Fruit fly (Drosophila melanogaster) whole organism, embryonic: ENCODE data around the gene Prp31.
A peak's percentile ranks its signal among the peaks of the same experiment; 100 is the strongest.

Source experiments
- Antp ChIP-seq: fragments of 200-800 bp; sonication (Bioruptor generic); optimal IDR thresholded peaks from 3 replicates; lab custom pipeline; 2016; ENCODE audit warnings: missing biosample characterization, missing genetic modification characterization
- B-H1 ChIP-seq: fragments of 200-800 bp; sonication (Bioruptor generic); IDR thresholded peaks from 3 replicates; pipeline ENCODE4 v1.3.6; 2022; ENCODE audit warnings: missing biosample characterization, missing genetic modification characterization
- BtbVII ChIP-seq: fragments of 200-800 bp; sonication (Bioruptor generic); optimal IDR thresholded peaks from 3 replicates; lab custom pipeline; 2017; ENCODE audit warnings: missing biosample characterization, mild to moderate bottlenecking, missing genetic modification characterization
- CG10267 ChIP-seq: fragments of 200-800 bp; sonication (Bioruptor generic); optimal IDR thresholded peaks from 2 replicates; lab custom pipeline; 2018; ENCODE audit warnings: missing biosample characterization, mild to moderate bottlenecking, missing genetic modification characterization, moderate library complexity
- CG10366 ChIP-seq: fragments of 200-800 bp; sonication (Bioruptor generic); IDR thresholded peaks from 2 replicates; pipeline ENCODE4 v1.3.6; 2022; ENCODE audit warnings: missing biosample characterization, missing genetic modification characterization
- CG12155 ChIP-seq: fragments of 200-800 bp; sonication (Bioruptor generic); optimal IDR thresholded peaks from 3 replicates; lab custom pipeline; 2016; ENCODE audit warnings: missing biosample characterization, missing genetic modification characterization
- CG12769 ChIP-seq: fragments of 200-800 bp; sonication (Bioruptor generic); optimal IDR thresholded peaks from 2 replicates; lab custom pipeline; 2019; ENCODE audit warnings: missing biosample characterization, mild to moderate bottlenecking, missing genetic modification characterization, moderate library complexity
- CG13775 ChIP-seq: fragments of 200-800 bp; sonication (Bioruptor generic); optimal IDR thresholded peaks from 3 replicates; lab custom pipeline; 2017; ENCODE audit warnings: missing biosample characterization, mild to moderate bottlenecking, missing genetic modification characterization
- CG14014 ChIP-seq: fragments of 200-800 bp; sonication (Bioruptor generic); IDR thresholded peaks from 2 replicates; pipeline ENCODE4 v1.3.6; 2022; ENCODE audit warnings: missing biosample characterization, missing genetic modification characterization
- CG14965 ChIP-seq: fragments of 200-800 bp; sonication (Bioruptor generic); optimal IDR thresholded peaks from 2 replicates; lab custom pipeline; 2016; ENCODE audit warnings: missing biosample characterization, missing genetic modification characterization, borderline replicate concordance
- CG1529 ChIP-seq: fragments of 200-800 bp; sonication (Bioruptor generic); optimal IDR thresholded peaks from 3 replicates; lab custom pipeline; 2018; ENCODE audit warnings: missing biosample characterization, missing genetic modification characterization
- CG16863 ChIP-seq: fragments of 200-800 bp; sonication (Bioruptor generic); optimal IDR thresholded peaks from 3 replicates; lab custom pipeline; 2016; ENCODE audit warnings: missing biosample characterization, missing genetic modification characterization
- CG17359 ChIP-seq: fragments of 200-800 bp; sonication (Bioruptor generic); optimal IDR thresholded peaks from 3 replicates; lab custom pipeline; 2018; ENCODE audit warnings: missing biosample characterization, mild to moderate bottlenecking, missing genetic modification characterization, moderate library complexity
- CG17829 ChIP-seq: fragments of 200-800 bp; optimal IDR thresholded peaks from 2 replicates; lab custom pipeline; 2019; ENCODE audit warnings: missing biosample characterization, mild to moderate bottlenecking, missing genetic modification characterization, moderate library complexity
- CG2120 ChIP-seq: fragments of 200-800 bp; sonication (Bioruptor generic); optimal IDR thresholded peaks from 3 replicates; lab custom pipeline; 2016; ENCODE audit warnings: missing biosample characterization, missing genetic modification characterization
- CG2678 ChIP-seq: fragments of 200-800 bp; sonication (Bioruptor generic); optimal IDR thresholded peaks from 3 replicates; lab custom pipeline; 2019; ENCODE audit warnings: missing biosample characterization, mild to moderate bottlenecking, missing genetic modification characterization, moderate library complexity
- CG3281 ChIP-seq: fragments of 200-800 bp; sonication (Bioruptor generic); optimal IDR thresholded peaks from 3 replicates; lab custom pipeline; 2017; ENCODE audit warnings: missing biosample characterization, mild to moderate bottlenecking, missing genetic modification characterization
- CG4730 ChIP-seq: fragments of 200-800 bp; sonication (Bioruptor generic); IDR thresholded peaks from 2 replicates; pipeline ENCODE4 v1.3.6; 2022; ENCODE audit warnings: missing biosample characterization, missing genetic modification characterization
- CG6254 ChIP-seq: fragments of 200-800 bp; sonication (Bioruptor generic); optimal IDR thresholded peaks from 3 replicates; lab custom pipeline; 2017; ENCODE audit warnings: mild to moderate bottlenecking, missing biosample characterization, missing genetic modification reagents, missing genetic modification characterization
- CG8281 ChIP-seq: fragments of 200-800 bp; sonication (Bioruptor generic); optimal IDR thresholded peaks from 2 replicates; lab custom pipeline; 2018; ENCODE audit warnings: missing biosample characterization, mild to moderate bottlenecking, missing genetic modification characterization, moderate library complexity
- CG9437 ChIP-seq: fragments of 200-800 bp; sonication (Bioruptor generic); optimal IDR thresholded peaks from 2 replicates; lab custom pipeline; 2018; ENCODE audit warnings: missing biosample characterization, mild to moderate bottlenecking, missing genetic modification characterization
- Chrac-16 ChIP-seq: fragments of 200-800 bp; sonication (Bioruptor generic); optimal IDR thresholded peaks from 3 replicates; lab custom pipeline; 2016; ENCODE audit warnings: missing biosample characterization, missing genetic modification characterization
- Dek ChIP-seq: fragments of 200-800 bp; sonication (Bioruptor generic); optimal IDR thresholded peaks from 3 replicates; lab custom pipeline; 2019; ENCODE audit warnings: missing biosample characterization, mild to moderate bottlenecking, missing genetic modification characterization, moderate library complexity
- Dip3 ChIP-seq: fragments of 200-800 bp; sonication (Bioruptor generic); optimal IDR thresholded peaks from 3 replicates; lab custom pipeline; 2016; ENCODE audit warnings: missing biosample characterization, missing genetic modification characterization
- Dref ChIP-seq: fragments of 200-800 bp; sonication (Bioruptor generic); IDR thresholded peaks from 2 replicates; pipeline ENCODE4 v1.3.6; 2022; ENCODE audit warnings: missing biosample characterization, missing genetic modification characterization
- E2f1 ChIP-seq: fragments of 200-800 bp; sonication (Bioruptor generic); IDR thresholded peaks from 2 replicates; pipeline ENCODE4 v1.3.6; 2022; ENCODE audit warnings: missing biosample characterization, missing genetic modification characterization
- HLH4C ChIP-seq: fragments of 200-800 bp; sonication (Bioruptor generic); IDR thresholded peaks from 3 replicates; pipeline ENCODE4 v1.3.6; 2022; ENCODE audit warnings: missing biosample characterization, missing genetic modification characterization; ENCODE audit not compliant: partially characterized antibody
- Hr3 ChIP-seq: fragments of 200-800 bp; sonication (Bioruptor generic); optimal IDR thresholded peaks from 3 replicates; lab custom pipeline; 2016; ENCODE audit warnings: missing biosample characterization, missing genetic modification characterization
- Meics ChIP-seq: fragments of 200-800 bp; sonication (Bioruptor generic); optimal IDR thresholded peaks from 2 replicates; lab custom pipeline; 2017; ENCODE audit warnings: missing biosample characterization, mild to moderate bottlenecking, missing genetic modification characterization
- Mrtf ChIP-seq: fragments of 200-800 bp; sonication (Bioruptor generic); IDR thresholded peaks from 3 replicates; pipeline ENCODE4 v1.3.6; 2022; ENCODE audit warnings: missing biosample characterization, missing genetic modification characterization
- Optix ChIP-seq: fragments of 200-800 bp; sonication (Bioruptor generic); IDR thresholded peaks from 3 replicates; pipeline ENCODE4 v1.3.6; 2022; ENCODE audit warnings: missing biosample characterization, missing genetic modification characterization
- Pdp1 ChIP-seq, 2 experiments: fragments of 200-800 bp; sonication (Bioruptor generic); optimal IDR thresholded peaks; 3 replicates each; lab custom pipeline; 2016; ENCODE audit warnings: missing biosample characterization in 2 of 2, missing genetic modification characterization in 2 of 2, mild to moderate bottlenecking in 1 of 2, moderate library complexity in 1 of 2
- Sin3A ChIP-seq: fragments of >200 bp; optimal IDR thresholded peaks from 2 replicates; lab custom pipeline; 2018
- Sry-β ChIP-seq: fragments of 200-800 bp; sonication (Bioruptor generic); optimal IDR thresholded peaks from 2 replicates; lab custom pipeline; 2018; ENCODE audit warnings: missing biosample characterization, mild to moderate bottlenecking, missing genetic modification characterization, moderate library complexity
- Trl ChIP-seq, 3 experiments: fragments of >200 bp in 2 of 3; fragments of 200-800 bp in 1 of 3; sonication (Bioruptor generic) in 1 of 3; optimal IDR thresholded peaks; 2 replicates in 1 of 3; 3 replicates in 2 of 3; lab custom pipeline; 2016 to 2017; ENCODE audit warnings: missing biosample characterization in 1 of 3, missing genetic modification characterization in 1 of 3
- ab ChIP-seq: fragments of 200-800 bp; sonication (Bioruptor generic); optimal IDR thresholded peaks from 2 replicates; lab custom pipeline; 2016; ENCODE audit warnings: missing biosample characterization, missing genetic modification characterization
- bab2 ChIP-seq: fragments of 200-800 bp; sonication (Bioruptor generic); optimal IDR thresholded peaks from 2 replicates; lab custom pipeline; 2016; ENCODE audit warnings: missing biosample characterization, missing genetic modification characterization
- chif ChIP-seq, 2 experiments: fragments of 200-800 bp; sonication (Bioruptor generic); optimal IDR thresholded peaks; 3 replicates each; lab custom pipeline; 2016; ENCODE audit warnings: missing biosample characterization in 2 of 2, missing genetic modification characterization in 2 of 2
- disco-r ChIP-seq: fragments of 200-800 bp; sonication (Bioruptor generic); optimal IDR thresholded peaks from 2 replicates; lab custom pipeline; 2016; ENCODE audit warnings: missing biosample characterization, missing genetic modification characterization
- ewg ChIP-seq: fragments of 200-800 bp; sonication (Bioruptor generic); optimal IDR thresholded peaks from 3 replicates; lab custom pipeline; 2017; ENCODE audit warnings: mild to moderate bottlenecking, missing biosample characterization, missing genetic modification reagents, missing genetic modification characterization
- grn ChIP-seq: fragments of 200-800 bp; sonication (Bioruptor generic); optimal IDR thresholded peaks from 3 replicates; lab custom pipeline; 2017; ENCODE audit warnings: missing biosample characterization, missing genetic modification characterization
- hb ChIP-seq: fragments of 200-800 bp; sonication (Bioruptor generic); IDR thresholded peaks from 3 replicates; pipeline ENCODE4 v1.3.6; 2022; ENCODE audit warnings: missing biosample characterization, missing genetic modification characterization; ENCODE audit not compliant: partially characterized antibody
- hth ChIP-seq: fragments of >200 bp; optimal IDR thresholded peaks from 2 replicates; lab custom pipeline; 2017; ENCODE audit warnings: inconsistent platforms
- mam ChIP-seq: fragments of 200-800 bp; sonication (Bioruptor generic); optimal IDR thresholded peaks from 3 replicates; lab custom pipeline; 2016; ENCODE audit warnings: missing biosample characterization, missing genetic modification characterization
- mld ChIP-seq: fragments of 200-800 bp; sonication (Bioruptor generic); IDR thresholded peaks from 3 replicates; pipeline ENCODE4 v1.3.6; 2022; ENCODE audit warnings: missing biosample characterization, missing genetic modification characterization; ENCODE audit not compliant: partially characterized antibody
- p53 ChIP-seq: fragments of 200-800 bp; sonication (Bioruptor generic); optimal IDR thresholded peaks from 2 replicates; lab custom pipeline; 2016; ENCODE audit warnings: missing biosample characterization, missing genetic modification characterization
- rib ChIP-seq: fragments of 200-800 bp; sonication (Bioruptor generic); IDR thresholded peaks from 2 replicates; pipeline ENCODE4 v1.3.6; 2022; ENCODE audit warnings: missing biosample characterization, missing genetic modification characterization
- seq ChIP-seq: fragments of 200-800 bp; sonication (Bioruptor generic); IDR thresholded peaks from 2 replicates; pipeline ENCODE4 v1.3.6; 2022; ENCODE audit warnings: missing biosample characterization, missing genetic modification characterization
- sr ChIP-seq: fragments of 200-800 bp; sonication (Bioruptor generic); IDR thresholded peaks from 3 replicates; pipeline ENCODE4 v1.3.6; 2022; ENCODE audit warnings: missing biosample characterization, missing genetic modification characterization

Gene Prp31

DNA sequence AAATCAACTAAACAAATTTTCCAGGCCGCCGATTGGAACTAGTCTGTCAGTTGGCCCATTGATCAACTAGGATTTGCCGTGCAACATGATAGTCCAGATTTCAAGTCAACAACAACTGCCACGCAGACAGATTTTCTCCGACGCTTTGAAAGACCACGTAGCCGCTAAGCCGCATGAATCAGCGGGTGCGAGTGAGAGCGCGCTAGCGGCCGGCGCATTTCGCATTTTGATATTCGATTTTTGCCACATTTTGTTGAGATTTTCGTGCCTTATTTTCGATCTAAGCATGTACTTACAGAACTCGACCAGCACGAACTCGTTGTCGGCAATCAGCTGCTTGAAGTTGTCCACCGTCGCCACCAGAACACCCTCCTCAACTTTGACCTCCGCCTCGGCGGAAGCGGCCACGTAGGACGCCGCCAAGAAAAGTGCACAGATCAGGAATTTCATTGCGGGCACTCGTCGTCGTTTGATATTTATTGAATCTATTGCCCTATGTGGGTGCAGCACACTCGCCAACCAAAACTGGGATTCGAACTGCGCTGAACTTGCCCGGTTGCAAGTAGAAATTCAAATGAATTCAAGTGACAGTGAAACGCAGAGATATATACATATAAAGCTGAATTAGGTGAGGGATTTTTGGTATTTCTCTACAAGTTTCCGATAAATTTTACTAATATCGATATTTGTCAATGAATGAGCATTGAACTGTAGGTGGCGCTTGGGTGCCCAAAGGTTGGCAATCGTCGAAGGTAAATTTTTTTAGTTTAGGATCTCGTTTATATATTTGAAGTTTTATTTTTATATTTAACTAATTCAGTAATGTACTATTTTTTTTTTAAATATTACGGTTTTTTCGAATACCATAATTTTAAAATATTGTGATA lies 16.7 kb upstream of the Prp31 start, which contains the start of gene Pdi (continued):
- peak; percentile 28 for TF ChIP-seq CG13775 (GFP tag; lab: Kevin White, UChicago)
- TF ChIP-seq Sin3A (lab: Kevin White, UChicago), result peak; percentile 43
- TF ChIP-seq mld, result peak; percentile 46; the same call in 1 of the 3 replicates
- peak; percentile 10 for TF ChIP-seq ewg (GFP tag; lab: Kevin White, UChicago)
- no peak for TF ChIP-seq CG9437 (GFP tag; lab: Kevin White, UChicago)
- no peak for TF ChIP-seq Mrtf (GFP tag; lab: Robert Waterston, UW)
- TF ChIP-seq CG4730 (GFP tag; lab: Robert Waterston, UW), result no peak
- TF ChIP-seq sr (GFP tag; lab: Robert Waterston, UW), result no peak
- peak; percentile 42 for TF ChIP-seq Dek
- no peak for TF ChIP-seq Dip3 (GFP tag; lab: Kevin White, UChicago)
- TF ChIP-seq hth, result no peak
- no peak for TF ChIP-seq ab
- no peak for TF ChIP-seq CG6254
- no peak for TF ChIP-seq Chrac-16 (GFP tag; lab: Kevin White, UChicago)
- peak in 1 of 2 experiments; percentile 50 for TF ChIP-seq Pdp1 (GFP tag; optimal IDR thresholded peaks at IDR 0.05; lab: Kevin White, UChicago)
- peak in 1 of 2 experiments; percentile 55 for TF ChIP-seq Trl (optimal IDR thresholded peaks at IDR 0.05; lab: Kevin White, UChicago)
- no peak for TF ChIP-seq Trl (GFP tag; optimal IDR thresholded peaks at IDR 0.05; lab: Kevin White, UChicago)
- TF ChIP-seq CG14014 (GFP tag; lab: Robert Waterston, UW), result no peak
- no peak for TF ChIP-seq CG3281
- TF ChIP-seq chif (GFP tag; optimal IDR thresholded peaks at IDR 0.05; lab: Kevin White, UChicago), result peak in 1 of 2 experiments; percentile 39
- no peak for TF ChIP-seq CG16863 (GFP tag; lab: Kevin White, UChicago)
- peak; percentile 9 for TF ChIP-seq Hr3 (GFP tag; lab: Kevin White, UChicago)
- TF ChIP-seq seq (GFP tag; lab: Robert Waterston, UW), result peak; percentile 43; the same call in 1 of the 2 replicates
- TF ChIP-seq Optix (GFP tag; lab: Robert Waterston, UW), result no peak
- TF ChIP-seq mam (GFP tag; lab: Kevin White, UChicago), result no peak
- peak; percentile 67 for TF ChIP-seq hb (GFP tag; lab: Robert Waterston, UW)
- no peak for TF ChIP-seq B-H1 (GFP tag; lab: Robert Waterston, UW)
- TF ChIP-seq CG12155 (GFP tag; lab: Kevin White, UChicago), result peak; percentile 17
- no peak for TF ChIP-seq BtbVII (GFP tag; lab: Kevin White, UChicago)
- no peak for TF ChIP-seq CG8281
- peak; percentile 21 for TF ChIP-seq CG2678 (tag; lab: Kevin White, UChicago)
- no peak for TF ChIP-seq bab2
- peak; percentile 62 for TF ChIP-seq CG17829 (tag; lab: Kevin White, UChicago)
- no peak for TF ChIP-seq Sry-β
- TF ChIP-seq CG1529 (GFP tag; lab: Kevin White, UChicago), result no peak
- peak; percentile 60; the same call in 2 of the 3 replicates for TF ChIP-seq HLH4C (GFP tag; lab: Robert Waterston, UW)
- peak; percentile 96 for TF ChIP-seq Dref
- TF ChIP-seq Antp, result no peak
- no peak for TF ChIP-seq CG14965 (GFP tag; lab: Kevin White, UChicago)
- 0 out of 2 replicates have a peak, but pooled peaks have one; percentile 46 for TF ChIP-seq rib
- TF ChIP-seq CG12769 (tag; lab: Kevin White, UChicago), result peak; percentile 43
- TF ChIP-seq disco-r (GFP tag; lab: Kevin White, UChicago), result no peak
- TF ChIP-seq p53 (GFP tag; lab: Kevin White, UChicago), result no peak
- TF ChIP-seq Meics, result no peak
- peak; percentile 25 for TF ChIP-seq CG2120 (GFP tag; lab: Kevin White, UChicago)
- peak; percentile 56 for TF ChIP-seq CG17359 (tag; lab: Kevin White, UChicago)
- peak; percentile 64 for TF ChIP-seq CG10267 (tag; lab: Kevin White, UChicago)
- no peak; the same call in 1 of the 2 replicates for TF ChIP-seq CG10366
- TF ChIP-seq E2f1 (GFP tag; lab: Robert Waterston, UW), result no peak
- TF ChIP-seq grn (GFP tag; lab: Kevin White, UChicago), result no peak
